Fruit fly (Drosophila melanogaster) whole organism, prepupa: ENCODE data around the gene ppk13.

Experiments
- Blimp-1 ChIP-seq: fragments of 200-800 bp; sonication (Bioruptor generic); optimal IDR thresholded peaks from 3 replicates; lab custom pipeline; 2017; ENCODE audit warnings: missing biosample characterization, missing genetic modification characterization, mild to moderate bottlenecking, moderate library complexity, missing genetic modification reagents
- CG10631 ChIP-seq: fragments of 200-800 bp; sonication (Bioruptor generic); optimal IDR thresholded peaks from 2 replicates; lab custom pipeline; 2016; ENCODE audit warnings: missing biosample characterization, missing genetic modification characterization
- CG10669 ChIP-seq: fragments of 200-800 bp; sonication (Bioruptor generic); optimal IDR thresholded peaks from 3 replicates; lab custom pipeline; 2018; ENCODE audit warnings: missing biosample characterization, mild to moderate bottlenecking, missing genetic modification characterization, moderate library complexity
- CG11294 ChIP-seq: fragments of 200-800 bp; sonication (Bioruptor generic); IDR thresholded peaks from 2 replicates; pipeline ENCODE4 v1.3.6; 2022; ENCODE audit warnings: missing biosample characterization, missing genetic modification characterization
- CG15336 ChIP-seq: fragments of 200-800 bp; sonication (Bioruptor generic); IDR thresholded peaks from 2 replicates; pipeline ENCODE4 v1.3.6; 2022; ENCODE audit warnings: missing biosample characterization, missing genetic modification characterization
- CG1621 ChIP-seq: fragments of 200-800 bp; sonication (Bioruptor generic); optimal IDR thresholded peaks from 3 replicates; lab custom pipeline; 2018; ENCODE audit warnings: missing biosample characterization, mild to moderate bottlenecking, missing genetic modification characterization
- CG16779 ChIP-seq: fragments of 200-800 bp; sonication (Bioruptor generic); optimal IDR thresholded peaks from 3 replicates; lab custom pipeline; 2017; ENCODE audit warnings: missing biosample characterization, mild to moderate bottlenecking, missing genetic modification characterization
- CG3032 ChIP-seq: fragments of 200-800 bp; optimal IDR thresholded peaks from 2 replicates; lab custom pipeline; 2019; ENCODE audit warnings: missing biosample characterization, mild to moderate bottlenecking, missing genetic modification characterization, moderate library complexity
- CG32006 ChIP-seq: fragments of 200-800 bp; sonication (Bioruptor generic); optimal IDR thresholded peaks from 3 replicates; lab custom pipeline; 2017; ENCODE audit warnings: missing biosample characterization, mild to moderate bottlenecking, missing genetic modification characterization
- CG34406 ChIP-seq: fragments of 200-800 bp; sonication (Bioruptor generic); optimal IDR thresholded peaks from 3 replicates; lab custom pipeline; 2016; ENCODE audit warnings: missing biosample characterization, missing genetic modification characterization
- CG3919 ChIP-seq: fragments of 200-800 bp; sonication (Bioruptor generic); optimal IDR thresholded peaks from 3 replicates; lab custom pipeline; 2016; ENCODE audit warnings: missing biosample characterization, missing genetic modification characterization
- CG4318 ChIP-seq: fragments of 200-800 bp; sonication (Bioruptor generic); optimal IDR thresholded peaks from 3 replicates; lab custom pipeline; 2017; ENCODE audit warnings: missing biosample characterization, mild to moderate bottlenecking, missing genetic modification characterization
- CG6163 ChIP-seq: fragments of 200-800 bp; sonication (Bioruptor generic); IDR thresholded peaks from 3 replicates; pipeline ENCODE4 v1.3.6; 2022; ENCODE audit warnings: missing biosample characterization, missing genetic modification characterization
- CG6276 ChIP-seq: fragments of 200-800 bp; sonication (Bioruptor generic); optimal IDR thresholded peaks from 2 replicates; lab custom pipeline; 2017; ENCODE audit warnings: missing biosample characterization, mild to moderate bottlenecking, missing genetic modification characterization
- CG6792 ChIP-seq: fragments of 200-800 bp; sonication (Bioruptor generic); optimal IDR thresholded peaks from 3 replicates; lab custom pipeline; 2016; ENCODE audit warnings: missing biosample characterization, missing genetic modification characterization
- CG6808 ChIP-seq: fragments of 200-800 bp; sonication (Bioruptor generic); optimal IDR thresholded peaks from 3 replicates; lab custom pipeline; 2017; ENCODE audit warnings: missing biosample characterization, missing genetic modification characterization, mild to moderate bottlenecking, moderate library complexity, missing genetic modification reagents
- CG6854 ChIP-seq: fragments of 200-800 bp; sonication (Bioruptor generic); optimal IDR thresholded peaks from 2 replicates; lab custom pipeline; 2017; ENCODE audit warnings: missing biosample characterization, mild to moderate bottlenecking, missing genetic modification characterization
- CG7368 ChIP-seq: fragments of 200-800 bp; sonication (Bioruptor generic); optimal IDR thresholded peaks from 3 replicates; lab custom pipeline; 2016; ENCODE audit warnings: missing biosample characterization, missing genetic modification characterization
- CG8319 ChIP-seq: fragments of 200-800 bp; sonication (Bioruptor generic); optimal IDR thresholded peaks from 3 replicates; lab custom pipeline; 2016; ENCODE audit warnings: missing biosample characterization, missing genetic modification characterization
- CG8632 ChIP-seq: fragments of 200-800 bp; sonication (Bioruptor generic); optimal IDR thresholded peaks from 3 replicates; lab custom pipeline; 2016; ENCODE audit warnings: missing biosample characterization, missing genetic modification characterization
- CG9139 ChIP-seq: fragments of 200-800 bp; sonication (Bioruptor generic); optimal IDR thresholded peaks from 3 replicates; lab custom pipeline; 2017; ENCODE audit warnings: missing biosample characterization, mild to moderate bottlenecking, missing genetic modification characterization
- Eip75B ChIP-seq: fragments of 200-800 bp; sonication (Bioruptor generic); optimal IDR thresholded peaks from 3 replicates; lab custom pipeline; 2016; ENCODE audit warnings: missing biosample characterization, missing genetic modification characterization
- Eip78C ChIP-seq: fragments of 200-800 bp; sonication (Bioruptor generic); peaks from one replicate; lab custom pipeline; 2016; ENCODE audit warnings: missing biosample characterization, missing genetic modification characterization
- Eip93F ChIP-seq: fragments of 200-800 bp; sonication (Bioruptor generic); optimal IDR thresholded peaks from 2 replicates; lab custom pipeline; 2016; ENCODE audit warnings: missing biosample characterization, mild to moderate bottlenecking, missing genetic modification characterization
- Ets21C ChIP-seq: fragments of 200-800 bp; sonication (Bioruptor generic); optimal IDR thresholded peaks from 3 replicates; lab custom pipeline; 2016; ENCODE audit warnings: missing biosample characterization, missing genetic modification characterization
- Ets96B ChIP-seq: fragments of 200-800 bp; optimal IDR thresholded peaks from 2 replicates; lab custom pipeline; 2019; ENCODE audit warnings: missing biosample characterization, mild to moderate bottlenecking, missing genetic modification characterization, moderate library complexity
- Hr38 ChIP-seq: sonication (Bioruptor generic); optimal IDR thresholded peaks from 2 replicates; lab custom pipeline; 2016; ENCODE audit warnings: missing biosample characterization, missing genetic modification characterization
- Hr39 ChIP-seq: fragments of 200-800 bp; sonication (Bioruptor generic); optimal IDR thresholded peaks from 2 replicates; lab custom pipeline; 2016; ENCODE audit warnings: missing biosample characterization, missing genetic modification characterization
- Hr4 ChIP-seq: fragments of 200-800 bp; sonication (Bioruptor generic); optimal IDR thresholded peaks from 3 replicates; lab custom pipeline; 2016; ENCODE audit warnings: missing biosample characterization, missing genetic modification characterization
- Met ChIP-seq: fragments of 200-800 bp; sonication (Bioruptor generic); optimal IDR thresholded peaks from 3 replicates; lab custom pipeline; 2016; ENCODE audit warnings: missing biosample characterization, missing genetic modification characterization
- OdsH ChIP-seq: fragments of 200-800 bp; sonication (Bioruptor generic); optimal IDR thresholded peaks from 3 replicates; lab custom pipeline; 2016; ENCODE audit warnings: missing biosample characterization, missing genetic modification characterization
- Smox ChIP-seq: fragments of 200-800 bp; sonication (Bioruptor generic); optimal IDR thresholded peaks from 3 replicates; lab custom pipeline; 2016; ENCODE audit warnings: missing biosample characterization, missing genetic modification characterization
- Sox102F ChIP-seq: fragments of 200-800 bp; sonication (Bioruptor generic); optimal IDR thresholded peaks from 2 replicates; lab custom pipeline; 2016; ENCODE audit warnings: missing biosample characterization, mild to moderate bottlenecking, missing genetic modification characterization
- Sox14 ChIP-seq: fragments of 200-800 bp; sonication (Bioruptor generic); optimal IDR thresholded peaks from 3 replicates; lab custom pipeline; 2016; ENCODE audit warnings: missing biosample characterization, missing genetic modification characterization
- Sox15 ChIP-seq: fragments of 200-800 bp; sonication (Bioruptor generic); optimal IDR thresholded peaks from 3 replicates; lab custom pipeline; 2016; ENCODE audit warnings: missing biosample characterization, missing genetic modification characterization
- achi ChIP-seq: fragments of 200-800 bp; sonication (Bioruptor generic); optimal IDR thresholded peaks from 3 replicates; lab custom pipeline; 2016; ENCODE audit warnings: missing biosample characterization, missing genetic modification characterization
- acj6 ChIP-seq: fragments of 200-800 bp; sonication (Bioruptor generic); optimal IDR thresholded peaks from 3 replicates; lab custom pipeline; 2016; ENCODE audit warnings: missing biosample characterization, missing genetic modification characterization
- cyc ChIP-seq: fragments of 200-800 bp; sonication (Bioruptor generic); optimal IDR thresholded peaks from 3 replicates; lab custom pipeline; 2016; ENCODE audit warnings: missing biosample characterization, missing genetic modification characterization
- dac ChIP-seq: fragments of 200-800 bp; sonication (Bioruptor generic); optimal IDR thresholded peaks from 2 replicates; lab custom pipeline; 2017; ENCODE audit warnings: missing biosample characterization, mild to moderate bottlenecking, missing genetic modification characterization
- dsx ChIP-seq: fragments of 200-800 bp; optimal IDR thresholded peaks from 3 replicates; lab custom pipeline; 2019; ENCODE audit warnings: missing biosample characterization, mild to moderate bottlenecking, missing genetic modification characterization, moderate library complexity; ENCODE audit not compliant: poor library complexity, severe bottlenecking
- eg ChIP-seq: fragments of 200-800 bp; sonication (Bioruptor generic); IDR thresholded peaks from 3 replicates; pipeline ENCODE4 v1.3.6; 2022; ENCODE audit warnings: missing biosample characterization, missing genetic modification characterization
- esn ChIP-seq: fragments of 200-800 bp; sonication (Bioruptor generic); optimal IDR thresholded peaks from 2 replicates; lab custom pipeline; 2016; ENCODE audit warnings: missing biosample characterization, mild to moderate bottlenecking, missing genetic modification characterization, moderate library complexity
- fd59A ChIP-seq: fragments of 200-800 bp; sonication (Bioruptor generic); optimal IDR thresholded peaks from 2 replicates; lab custom pipeline; 2017; ENCODE audit warnings: missing biosample characterization, mild to moderate bottlenecking, missing genetic modification characterization, missing genetic modification reagents
- fd85E ChIP-seq: fragments of 200-800 bp; sonication (Bioruptor generic); optimal IDR thresholded peaks from 3 replicates; lab custom pipeline; 2016; ENCODE audit warnings: missing biosample characterization, missing genetic modification characterization
- fkh ChIP-seq: fragments of 200-800 bp; sonication (Bioruptor generic); optimal IDR thresholded peaks from 3 replicates; lab custom pipeline; 2017; ENCODE audit warnings: missing biosample characterization, mild to moderate bottlenecking, missing genetic modification characterization, moderate library complexity
- lz ChIP-seq: fragments of 200-800 bp; sonication (Bioruptor generic); optimal IDR thresholded peaks from 3 replicates; lab custom pipeline; 2016; ENCODE audit warnings: missing biosample characterization, missing genetic modification characterization
- net ChIP-seq: fragments of 200-800 bp; sonication (Bioruptor generic); optimal IDR thresholded peaks from 3 replicates; lab custom pipeline; 2016; ENCODE audit warnings: missing biosample characterization, missing genetic modification characterization
- pdm3 ChIP-seq: fragments of 200-800 bp; sonication (Bioruptor generic); optimal IDR thresholded peaks from 3 replicates; lab custom pipeline; 2016; ENCODE audit warnings: missing biosample characterization, missing genetic modification characterization
- spab ChIP-seq: fragments of 200-800 bp; sonication (Bioruptor generic); optimal IDR thresholded peaks from 2 replicates; lab custom pipeline; 2017; ENCODE audit warnings: missing biosample characterization, mild to moderate bottlenecking, missing genetic modification characterization, missing genetic modification reagents
- ss ChIP-seq, 2 experiments: fragments of 200-800 bp; sonication (Bioruptor generic); optimal IDR thresholded peaks; 2 replicates in 1 of 2; 3 replicates in 1 of 2; lab custom pipeline; 2017 to 2018; ENCODE audit warnings: mild to moderate bottlenecking in 2 of 2, missing biosample characterization in 2 of 2, missing genetic modification characterization in 2 of 2, moderate library complexity in 1 of 2
- topi ChIP-seq: fragments of 200-800 bp; sonication (Bioruptor generic); optimal IDR thresholded peaks from 3 replicates; lab custom pipeline; 2016; ENCODE audit warnings: missing biosample characterization, missing genetic modification characterization
- vri ChIP-seq: fragments of 200-800 bp; sonication (Bioruptor generic); optimal IDR thresholded peaks from 3 replicates; lab custom pipeline; 2016; ENCODE audit warnings: missing biosample characterization, mild to moderate bottlenecking, missing genetic modification characterization

ppk13 gene

dm6 chr2L:21108759-21109282, 20.3 kb upstream of the ppk13 start:
- TF ChIP-seq eg (GFP tag; lab: Robert Waterston, UW) = no peak; the same call in 2 of the 3 replicates
- TF ChIP-seq CG11294 = peak; percentile 14; the same call in 1 of the 2 replicates
- TF ChIP-seq Ets96B (tag; lab: Kevin White, UChicago) = no peak
- peak; percentile 43 for TF ChIP-seq lz (GFP tag; lab: Kevin White, UChicago)
- no peak for TF ChIP-seq CG7368 (GFP tag; lab: Kevin White, UChicago)
- TF ChIP-seq CG32006 (GFP tag; lab: Kevin White, UChicago) = no peak
- peak; percentile 37 for TF ChIP-seq net (GFP tag; lab: Kevin White, UChicago)
- TF ChIP-seq CG6163 (GFP tag; lab: Robert Waterston, UW) = no peak
- peak; percentile 42 for TF ChIP-seq CG4318 (GFP tag; lab: Kevin White, UChicago)
- TF ChIP-seq CG6792 (GFP tag; lab: Kevin White, UChicago) = peak; percentile 11
- TF ChIP-seq CG8319 = no peak
- no peak for TF ChIP-seq dac (GFP tag; lab: Kevin White, UChicago)
- TF ChIP-seq cyc (GFP tag; lab: Kevin White, UChicago) = peak; percentile 46
- peak; percentile 15 for TF ChIP-seq fkh (GFP tag; lab: Kevin White, UChicago)
- TF ChIP-seq Ets21C (GFP tag; lab: Kevin White, UChicago) = peak; percentile 17
- TF ChIP-seq achi = peak; percentile 37
- no peak for TF ChIP-seq fd85E (GFP tag; lab: Kevin White, UChicago)
- TF ChIP-seq Sox15 = peak; percentile 6
- TF ChIP-seq CG10631 (GFP tag; lab: Kevin White, UChicago) = peak; percentile 29
- TF ChIP-seq ss (GFP tag; optimal IDR thresholded peaks at IDR 0.05; lab: Kevin White, UChicago) = no peak
- TF ChIP-seq vri = peak; percentile 12
- no peak for TF ChIP-seq CG15336
- TF ChIP-seq CG6808 (GFP tag; lab: Kevin White, UChicago) = peak; percentile 33
- peak; percentile 57 for TF ChIP-seq OdsH
- peak; percentile 30 for TF ChIP-seq Hr39 (GFP tag; lab: Kevin White, UChicago)
- TF ChIP-seq Sox14 (GFP tag; lab: Kevin White, UChicago) = peak; percentile 72
- TF ChIP-seq Eip78C = peak; percentile 91
- TF ChIP-seq CG10669 (GFP tag; lab: Kevin White, UChicago) = peak; percentile 19
- TF ChIP-seq CG34406 (GFP tag; lab: Kevin White, UChicago) = peak; percentile 37
- no peak for TF ChIP-seq CG3919
- peak; percentile 67 for TF ChIP-seq Hr4 (GFP tag; lab: Kevin White, UChicago)
- no peak for TF ChIP-seq spab (GFP tag; lab: Kevin White, UChicago)
- TF ChIP-seq CG16779 (tag; lab: Kevin White, UChicago) = no peak
- no peak for TF ChIP-seq CG3032 (tag; lab: Kevin White, UChicago)
- TF ChIP-seq CG1621 (tag; lab: Kevin White, UChicago) = no peak
- no peak for TF ChIP-seq CG6854
- peak; percentile 49 for TF ChIP-seq pdm3 (GFP tag; lab: Kevin White, UChicago)
- TF ChIP-seq Eip93F (GFP tag; lab: Kevin White, UChicago) = peak; percentile 3
- TF ChIP-seq Sox102F (GFP tag; lab: Kevin White, UChicago) = peak; percentile 61
- TF ChIP-seq dsx (GFP tag; lab: Kevin White, UChicago) = no peak
- no peak for TF ChIP-seq Hr38 (GFP tag; lab: Kevin White, UChicago)
- TF ChIP-seq esn (GFP tag; lab: Kevin White, UChicago) = peak; percentile 54
- TF ChIP-seq Met (GFP tag; lab: Kevin White, UChicago) = peak; percentile 45
- TF ChIP-seq Blimp-1 (GFP tag; lab: Kevin White, UChicago) = no peak
- peak; percentile 53 for TF ChIP-seq Eip75B
- TF ChIP-seq CG8632 = peak; percentile 6
- peak; percentile 49 for TF ChIP-seq acj6
- no peak for TF ChIP-seq CG9139 (GFP tag; lab: Kevin White, UChicago)
- peak; percentile 49 for TF ChIP-seq fd59A (GFP tag; lab: Kevin White, UChicago)
- peak; percentile 40 for TF ChIP-seq CG6276 (GFP tag; lab: Kevin White, UChicago)
- TF ChIP-seq topi (GFP tag; lab: Kevin White, UChicago) = peak; percentile 63
- peak; percentile 34 for TF ChIP-seq Smox (GFP tag; lab: Kevin White, UChicago)
